Worm (Caenorhabditis elegans) whole organism, young adult: ENCODE measurements around the gene K09B3.1.

Experiments used
- F23B12.7 ChIP-seq: sonication (generic microtip); optimal IDR thresholded peaks from 2 replicates; lab custom pipeline; 2017; ENCODE audit warnings: missing genetic modification characterization, mild to moderate bottlenecking, missing compliant biosample characterization, antibody characterized with exemption, moderate library complexity; ENCODE audit not compliant: insufficient read depth
- ZK185.1 ChIP-seq: sonication (generic microtip); optimal IDR thresholded peaks from 2 replicates; lab custom pipeline; 2016; ENCODE audit warnings: mild to moderate bottlenecking, missing genetic modification characterization, missing compliant biosample characterization; ENCODE audit not compliant: poor library complexity, severe bottlenecking
- attf-6 ChIP-seq: fragments of 200-800 bp; sonication (Bioruptor generic); IDR thresholded peaks from 2 replicates; pipeline ENCODE4 v1.3.6; 2022; ENCODE audit warnings: missing genetic modification reagents, missing genetic modification characterization, missing compliant biosample characterization
- cebp-2 ChIP-seq: fragments of 200-800 bp; sonication (Bioruptor generic); IDR thresholded peaks from 2 replicates; pipeline ENCODE4 v1.3.6; 2022; ENCODE audit warnings: missing genetic modification characterization, missing compliant biosample characterization
- ceh-40 ChIP-seq: fragments of 200-800 bp; sonication (Bioruptor generic); IDR thresholded peaks from 2 replicates; pipeline ENCODE4 v1.3.6; 2022; ENCODE audit warnings: missing genetic modification characterization, missing compliant biosample characterization
- egl-18 ChIP-seq: fragments of 200-800 bp; sonication (Bioruptor generic); IDR thresholded peaks from 2 replicates; pipeline ENCODE4 v1.3.6; 2022; ENCODE audit warnings: missing genetic modification reagents, missing genetic modification characterization, missing compliant biosample characterization
- egrh-3 ChIP-seq: fragments of 200-800 bp; sonication (Bioruptor generic); IDR thresholded peaks from 2 replicates; pipeline ENCODE4 v1.3.6; 2022; ENCODE audit warnings: missing genetic modification reagents, missing genetic modification characterization, missing compliant biosample characterization
- gei-17 ChIP-seq: fragments of 200-800 bp; sonication (Bioruptor generic); optimal IDR thresholded peaks from 2 replicates; lab custom pipeline; 2018; ENCODE audit warnings: mild to moderate bottlenecking, missing genetic modification characterization, missing compliant biosample characterization
- hlh-12 ChIP-seq: sonication (generic microtip); optimal IDR thresholded peaks from 2 replicates; lab custom pipeline; 2016; ENCODE audit warnings: missing genetic modification characterization, missing compliant biosample characterization
- mes-4 ChIP-seq: sonication (generic microtip); optimal IDR thresholded peaks from 2 replicates; lab custom pipeline; 2016; ENCODE audit warnings: missing genotype, missing genetic modification characterization, missing compliant biosample characterization
- nfya-1 ChIP-seq: sonication (generic microtip); optimal IDR thresholded peaks from 2 replicates; lab custom pipeline; 2017; ENCODE audit warnings: antibody characterized with exemption, missing compliant biosample characterization, missing genetic modification characterization, borderline replicate concordance; ENCODE audit not compliant: insufficient read depth
- repo-1 ChIP-seq: sonication (generic microtip); optimal IDR thresholded peaks from 2 replicates; lab custom pipeline; 2017; ENCODE audit warnings: mild to moderate bottlenecking, missing genetic modification characterization, missing compliant biosample characterization
- ztf-3 ChIP-seq: fragments of 200-800 bp; sonication (Bioruptor generic); optimal IDR thresholded peaks from 2 replicates; lab custom pipeline; 2018; ENCODE audit warnings: mild to moderate bottlenecking, missing genetic modification characterization, missing compliant biosample characterization

ce11 chrIV:3755355-3755754 is 39.2 kb upstream of the K09B3.1 start, which contains the start of gene Y37E11AR.7:
- TF ChIP-seq mes-4 (tag; lab: Kevin White, UChicago) (no peak), egrh-3 (GFP tag; lab: Robert Waterston, UW) (no peak), gei-17 (GFP tag; lab: Kevin White, UChicago) (no peak), ZK185.1 (tag; lab: Kevin White, UChicago) (no peak), F23B12.7 (tag; lab: Kevin White, UChicago) (no peak), attf-6 (no peak), repo-1 (tag; lab: Kevin White, UChicago) (no peak), cebp-2 (GFP tag; lab: Robert Waterston, UW) (no peak), hlh-12 (tag; lab: Kevin White, UChicago) (no peak), egl-18 (no peak), nfya-1 (tag; lab: Kevin White, UChicago) (no peak), ztf-3 (GFP tag; lab: Kevin White, UChicago) (no peak), ceh-40 (no peak)
